Worm (Caenorhabditis elegans): Measurements from ENCODE around the gene ssp-34.

Gene ssp-34

ce11 chrIV:10777076-10777475, 38.7 kb upstream of the ssp-34 start (continued):
- no peak for TF ChIP-seq elt-2 (tag; optimal IDR thresholded peaks at IDR 0.05)
- peak; percentile 89 for TF ChIP-seq nhr-85 (tag)
- no peak for TF ChIP-seq zip-4 (GFP tag; optimal IDR thresholded peaks at IDR 0.05)
- TF ChIP-seq grh-1 (GFP tag; IDR thresholded peaks at IDR 0.05): no peak
- TF ChIP-seq egl-13 (tag; optimal IDR thresholded peaks at IDR 0.05): no peak
- peak; percentile 25 for TF ChIP-seq snu-23 (GFP tag; optimal IDR thresholded peaks at IDR 0.05)
- no peak for TF ChIP-seq skn-1 (tag; optimal IDR thresholded peaks at IDR 0.05)
- no peak for TF ChIP-seq mep-1 (tag; optimal IDR thresholded peaks at IDR 0.05)
- no peak for TF ChIP-seq sptf-1 (tag; optimal IDR thresholded peaks at IDR 0.05)
- TF ChIP-seq nhr-71 (tag; optimal IDR thresholded peaks at IDR 0.05): peak; percentile 16
- no peak for TF ChIP-seq ama-1 (optimal IDR thresholded peaks at IDR 0.05)
- TF ChIP-seq egl-27 (tag; optimal IDR thresholded peaks at IDR 0.05): no peak
- no peak for TF ChIP-seq ceh-88 (GFP tag; IDR thresholded peaks at IDR 0.05)
- TF ChIP-seq pqm-1 (tag; optimal IDR thresholded peaks at IDR 0.05): no peak
- no peak for TF ChIP-seq hlh-17 (GFP tag; optimal IDR thresholded peaks at IDR 0.05; ENCODE audit: borderline replicate concordance)
- no peak for TF ChIP-seq pax-3 (tag; optimal IDR thresholded peaks at IDR 0.05)
- TF ChIP-seq unc-30 (tag; optimal IDR thresholded peaks at IDR 0.05): no peak
- no peak for TF ChIP-seq unc-86 (tag; optimal IDR thresholded peaks at IDR 0.05)
- no peak for TF ChIP-seq efl-3 (GFP tag; optimal IDR thresholded peaks at IDR 0.05)
- TF ChIP-seq nhr-90 (tag; optimal IDR thresholded peaks at IDR 0.05; ENCODE audit: poor library complexity): no peak
- no peak for TF ChIP-seq ceh-90 (tag; optimal IDR thresholded peaks at IDR 0.05)
- no peak for TF ChIP-seq fkh-4 (tag; optimal IDR thresholded peaks at IDR 0.05; ENCODE audit: borderline replicate concordance)
- TF ChIP-seq dpl-1 (GFP tag; optimal IDR thresholded peaks at IDR 0.05): no peak
- TF ChIP-seq rnt-1 (tag; optimal IDR thresholded peaks at IDR 0.05): no peak
- no peak for TF ChIP-seq hpl-2 (GFP tag; optimal IDR thresholded peaks at IDR 0.05)
- TF ChIP-seq ceh-8 (GFP tag; optimal IDR thresholded peaks at IDR 0.05): no peak
- peak in 1 of 2 experiments; percentile 16 for TF ChIP-seq lin-35 (GFP tag; optimal IDR thresholded peaks at IDR 0.05)
- TF ChIP-seq aly-2 (tag; optimal IDR thresholded peaks at IDR 0.05): no peak
- TF ChIP-seq unc-62 (GFP tag; optimal IDR thresholded peaks at IDR 0.05): no peak
- TF ChIP-seq nhr-28 (tag; optimal IDR thresholded peaks at IDR 0.05): no peak
- TF ChIP-seq nhr-20 (tag; optimal IDR thresholded peaks at IDR 0.05): peak; percentile 61
- peak; percentile 35 for TF ChIP-seq tbx-2 (tag; optimal IDR thresholded peaks at IDR 0.05)
- no peak for TF ChIP-seq alr-1 (tag; optimal IDR thresholded peaks at IDR 0.05; ENCODE audit: borderline replicate concordance)
- no peak for TF ChIP-seq ztf-11 (tag; optimal IDR thresholded peaks at IDR 0.05)
- no peak for TF ChIP-seq unc-98 (GFP tag; IDR thresholded peaks at IDR 0.05)
- no peak for TF ChIP-seq irx-1 (tag; optimal IDR thresholded peaks at IDR 0.05)
- no peak for TF ChIP-seq C04F5.9 (tag; optimal IDR thresholded peaks at IDR 0.05)
- TF ChIP-seq mdl-1 (tag; optimal IDR thresholded peaks at IDR 0.05): peak in 1 of 2 experiments; percentile 57
- no peak for TF ChIP-seq aha-1 (tag; optimal IDR thresholded peaks at IDR 0.05)
- TF ChIP-seq xbp-1 (tag; optimal IDR thresholded peaks at IDR 0.05): no peak
- TF ChIP-seq nhr-11 (tag; optimal IDR thresholded peaks at IDR 0.05): no peak
- TF ChIP-seq ces-1 (GFP tag; optimal IDR thresholded peaks at IDR 0.05): no peak
- TF ChIP-seq unc-130 (tag; optimal IDR thresholded peaks at IDR 0.05): no peak
- no peak for TF ChIP-seq nhr-77 (tag; optimal IDR thresholded peaks at IDR 0.05)
- no peak for TF ChIP-seq fos-1 (tag; optimal IDR thresholded peaks at IDR 0.05)
- TF ChIP-seq fkh-10 (GFP tag; optimal IDR thresholded peaks at IDR 0.05): no peak
- TF ChIP-seq lin-14 (GFP tag; optimal IDR thresholded peaks at IDR 0.05): peak; percentile 29
- no peak for TF ChIP-seq swsn-7 (tag; optimal IDR thresholded peaks at IDR 0.05)
- TF ChIP-seq sox-4 (tag; optimal IDR thresholded peaks at IDR 0.05): no peak
- no peak for TF ChIP-seq Y116A8C.19 (tag; optimal IDR thresholded peaks at IDR 0.05; ENCODE audit: borderline replicate concordance)
- TF ChIP-seq elt-3 (tag; optimal IDR thresholded peaks at IDR 0.05): peak in 2 of 6 experiments; percentile 5 to 12
- no peak for TF ChIP-seq ets-5 (GFP tag; IDR thresholded peaks at IDR 0.05)
- TF ChIP-seq pag-3 (tag; optimal IDR thresholded peaks at IDR 0.05; ENCODE audit: borderline replicate concordance, insufficient read depth): no peak
